Fruit fly (Drosophila melanogaster) S2 (cell line): ENCODE results near the gene rumi.

Experiments
- CG8478 ChIP-seq: fragments of >200 bp; optimal IDR thresholded peaks from 2 replicates; lab custom pipeline; 2018
- CTCF ChIP-seq, 2 experiments: fragments of >200 bp; optimal IDR thresholded peaks; 2 replicates each; lab custom pipeline; 2018

DNA sequence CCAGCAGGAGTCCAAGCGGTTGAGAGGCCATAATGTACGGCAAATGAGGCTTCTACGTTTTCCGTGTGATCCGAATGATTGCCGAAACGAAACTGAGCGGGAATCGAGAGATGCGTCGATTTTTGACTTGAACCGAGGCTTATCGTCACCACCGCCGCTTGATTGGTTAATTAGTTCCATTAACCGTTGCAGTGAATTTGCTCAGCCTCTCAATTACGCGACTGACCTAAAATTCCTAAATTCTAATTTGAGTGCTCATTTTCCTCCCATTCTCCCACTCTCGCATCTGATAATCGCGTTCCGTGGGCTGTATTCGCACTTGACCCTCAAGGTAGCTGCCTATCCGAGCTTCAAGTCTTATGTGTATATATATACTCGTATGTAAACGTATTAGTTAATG is 15.7 kb upstream of the rumi start, which contains the start of gene Nepl15:
- TF ChIP-seq CTCF (optimal IDR thresholded peaks at IDR 0.05; lab: Kevin White, UChicago) (no peak), CG8478 (lab: Kevin White, UChicago) (no peak)
